Fruit fly (Drosophila melanogaster) whole organism, prepupa: Measurements from ENCODE around the gene Roc1a.
"Not testable (repeated sequence)": the region's sequence is repeated elsewhere in the genome, so short reads cannot be mapped to it uniquely, and the experiment has no call there.

Experiments
- CG11294 ChIP-seq: fragments of 200-800 bp; sonication (Bioruptor generic); IDR thresholded peaks from 2 replicates; pipeline ENCODE4 v1.3.6; 2022; ENCODE audit warnings: missing biosample characterization, missing genetic modification characterization
- CG11902 ChIP-seq: fragments of 200-800 bp; sonication (Bioruptor generic); optimal IDR thresholded peaks from 3 replicates; lab custom pipeline; 2016; ENCODE audit warnings: missing biosample characterization, missing genetic modification characterization
- CG3032 ChIP-seq: fragments of 200-800 bp; optimal IDR thresholded peaks from 2 replicates; lab custom pipeline; 2019; ENCODE audit warnings: missing biosample characterization, mild to moderate bottlenecking, missing genetic modification characterization, moderate library complexity
- CG6792 ChIP-seq: fragments of 200-800 bp; sonication (Bioruptor generic); optimal IDR thresholded peaks from 3 replicates; lab custom pipeline; 2016; ENCODE audit warnings: missing biosample characterization, missing genetic modification characterization
- Hr38 ChIP-seq: sonication (Bioruptor generic); optimal IDR thresholded peaks from 2 replicates; lab custom pipeline; 2016; ENCODE audit warnings: missing biosample characterization, missing genetic modification characterization
- Lpt ChIP-seq: fragments of 200-800 bp; sonication (Bioruptor generic); optimal IDR thresholded peaks from 3 replicates; lab custom pipeline; 2016; ENCODE audit warnings: missing biosample characterization, missing genetic modification characterization
- OdsH ChIP-seq: fragments of 200-800 bp; sonication (Bioruptor generic); optimal IDR thresholded peaks from 3 replicates; lab custom pipeline; 2016; ENCODE audit warnings: missing biosample characterization, missing genetic modification characterization
- Sox102F ChIP-seq: fragments of 200-800 bp; sonication (Bioruptor generic); optimal IDR thresholded peaks from 2 replicates; lab custom pipeline; 2016; ENCODE audit warnings: missing biosample characterization, mild to moderate bottlenecking, missing genetic modification characterization
- Sox14 ChIP-seq: fragments of 200-800 bp; sonication (Bioruptor generic); optimal IDR thresholded peaks from 3 replicates; lab custom pipeline; 2016; ENCODE audit warnings: missing biosample characterization, missing genetic modification characterization
- dsx ChIP-seq: fragments of 200-800 bp; optimal IDR thresholded peaks from 3 replicates; lab custom pipeline; 2019; ENCODE audit warnings: missing biosample characterization, mild to moderate bottlenecking, missing genetic modification characterization, moderate library complexity; ENCODE audit not compliant: poor library complexity, severe bottlenecking
- fd59A ChIP-seq: fragments of 200-800 bp; sonication (Bioruptor generic); optimal IDR thresholded peaks from 2 replicates; lab custom pipeline; 2017; ENCODE audit warnings: missing biosample characterization, mild to moderate bottlenecking, missing genetic modification characterization, missing genetic modification reagents
- net ChIP-seq: fragments of 200-800 bp; sonication (Bioruptor generic); optimal IDR thresholded peaks from 3 replicates; lab custom pipeline; 2016; ENCODE audit warnings: missing biosample characterization, missing genetic modification characterization
- ss ChIP-seq, 2 experiments: fragments of 200-800 bp; sonication (Bioruptor generic); optimal IDR thresholded peaks; 2 replicates in 1 of 2; 3 replicates in 1 of 2; lab custom pipeline; 2017 to 2018; ENCODE audit warnings: mild to moderate bottlenecking in 2 of 2, missing biosample characterization in 2 of 2, missing genetic modification characterization in 2 of 2, moderate library complexity in 1 of 2
- vri ChIP-seq: fragments of 200-800 bp; sonication (Bioruptor generic); optimal IDR thresholded peaks from 3 replicates; lab custom pipeline; 2016; ENCODE audit warnings: missing biosample characterization, mild to moderate bottlenecking, missing genetic modification characterization

DNA sequence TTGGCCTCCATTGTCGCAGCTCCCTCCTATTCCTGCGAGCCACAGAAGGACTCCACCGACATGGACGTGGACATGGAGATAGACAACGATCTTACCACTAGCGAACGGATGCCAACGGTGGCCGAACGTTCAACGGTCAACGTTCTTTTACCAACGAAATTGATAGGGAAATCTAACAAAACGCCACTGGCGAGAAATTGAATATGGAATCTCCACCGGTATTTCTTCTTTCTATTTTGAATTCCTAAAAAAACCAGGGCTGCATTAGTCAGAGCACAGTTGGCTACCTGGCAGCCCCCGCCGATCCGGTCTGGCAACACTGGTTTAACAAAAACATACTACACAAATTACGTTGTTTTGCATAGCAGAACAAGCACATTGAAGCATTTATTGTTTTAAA is 2.6 kb upstream of the Roc1a start, which contains the start of gene CG13367:
- TF ChIP-seq OdsH (GFP tag; lab: Kevin White, UChicago); CG6792 (GFP tag; lab: Kevin White, UChicago); vri; Lpt (GFP tag; lab: Kevin White, UChicago); dsx (GFP tag; lab: Kevin White, UChicago); net (GFP tag; lab: Kevin White, UChicago); CG11902; fd59A; Sox102F (GFP tag; lab: Kevin White, UChicago); Sox14 (GFP tag; lab: Kevin White, UChicago); Hr38 (GFP tag; lab: Kevin White, UChicago); CG11294 (GFP tag; lab: Robert Waterston, UW); ss (GFP tag; optimal IDR thresholded peaks at IDR 0.05; lab: Kevin White, UChicago); CG3032 (tag; lab: Kevin White, UChicago): not testable (repeated sequence)
